Fruit fly (Drosophila melanogaster): Measurements from ENCODE around the gene Ptp10D.
A peak's percentile ranks its signal among the peaks of the same experiment; 100 is the strongest.

Ptp10D gene

dm6 chrX:11621866-11622648 is at the start of gene Ptp10D:
Gene Ptp10D, plus strand, starts transcription at chrX:11622015.
- TF ChIP-seq Jra (GFP tag; optimal IDR thresholded peaks at IDR 0.05) (no peak), Vsx2 (GFP tag; optimal IDR thresholded peaks at IDR 0.05; ENCODE audit: partially characterized antibody) (no peak), dmrt93B (GFP tag; optimal IDR thresholded peaks at IDR 0.05) (no peak), foxo (GFP tag; optimal IDR thresholded peaks at IDR 0.05) (no peak), rgr (GFP tag; optimal IDR thresholded peaks at IDR 0.05) (no peak), Abd-B (GFP tag; optimal IDR thresholded peaks at IDR 0.05) (no peak), Hr83 (GFP tag; optimal IDR thresholded peaks at IDR 0.05; ENCODE audit: poor library complexity, severe bottlenecking) (peak; percentile 75), Hnf4 (GFP tag; optimal IDR thresholded peaks at IDR 0.05) (peak; percentile 42), woc (GFP tag; optimal IDR thresholded peaks at IDR 0.05) (no peak), psq (GFP tag; optimal IDR thresholded peaks at IDR 0.05) (peak; percentile 22), h (GFP tag; optimal IDR thresholded peaks at IDR 0.05) (peak; percentile 88), pan (optimal IDR thresholded peaks at IDR 0.05) (no peak), brk (GFP tag; optimal IDR thresholded peaks at IDR 0.05) (no peak), Dfd (GFP tag; optimal IDR thresholded peaks at IDR 0.05) (peak; percentile 28), fru (GFP tag; optimal IDR thresholded peaks at IDR 0.05) (no peak), sage (GFP tag; optimal IDR thresholded peaks at IDR 0.05) (no peak), dl (GFP tag; optimal IDR thresholded peaks at IDR 0.05; ENCODE audit: insufficient read depth in 1 of 2, partially characterized antibody in 2 of 2) (peak in 1 of 2 experiments; percentile 4), CrebA (GFP tag; optimal IDR thresholded peaks at IDR 0.05; ENCODE audit: borderline replicate concordance) (no peak), CG9705 (GFP tag; optimal IDR thresholded peaks at IDR 0.05) (no peak), Mio (GFP tag; optimal IDR thresholded peaks at IDR 0.05) (no peak), Myc (optimal IDR thresholded peaks at IDR 0.05) (no peak), sv (GFP tag; optimal IDR thresholded peaks at IDR 0.05) (peak; percentile 1), jim (GFP tag; optimal IDR thresholded peaks at IDR 0.05) (peak; percentile 34), OdsH (GFP tag; optimal IDR thresholded peaks at IDR 0.05) (peak; percentile 12), HLH106 (tag; optimal IDR thresholded peaks at IDR 0.05) (no peak), Sp1 (GFP tag; optimal IDR thresholded peaks at IDR 0.05) (peak; percentile 22), lola (GFP tag; optimal IDR thresholded peaks at IDR 0.05) (no peak), CG32264 (GFP tag; optimal IDR thresholded peaks at IDR 0.05) (no peak), usp (GFP tag; optimal IDR thresholded peaks at IDR 0.05) (no peak), tai (GFP tag; optimal IDR thresholded peaks at IDR 0.05) (no peak), Rel (GFP tag; optimal IDR thresholded peaks at IDR 0.05) (no peak), Rel (tag; optimal IDR thresholded peaks at IDR 0.05) (peak; percentile 10), dsf (GFP tag; optimal IDR thresholded peaks at IDR 0.05; ENCODE audit: borderline replicate concordance) (no peak), Hr78 (GFP tag; optimal IDR thresholded peaks at IDR 0.05) (no peak), Dif (GFP tag; optimal IDR thresholded peaks at IDR 0.05; ENCODE audit: partially characterized antibody) (no peak), ey (GFP tag; optimal IDR thresholded peaks at IDR 0.05) (no peak)

- no peak for TF ChIP-seq brk (GFP tag; optimal IDR thresholded peaks at IDR 0.05)
- TF ChIP-seq rgr (GFP tag; optimal IDR thresholded peaks at IDR 0.05) = peak; percentile 1
- TF ChIP-seq HLH106 (tag; optimal IDR thresholded peaks at IDR 0.05) = peak; percentile 19
- TF ChIP-seq N (GFP tag; optimal IDR thresholded peaks at IDR 0.05) = no peak
- TF ChIP-seq br (GFP tag; optimal IDR thresholded peaks at IDR 0.05) = no peak
- TF ChIP-seq Jra (GFP tag; optimal IDR thresholded peaks at IDR 0.05) = no peak
- no peak for TF ChIP-seq tai (GFP tag; optimal IDR thresholded peaks at IDR 0.05)
- TF ChIP-seq dl (GFP tag; optimal IDR thresholded peaks at IDR 0.05; ENCODE audit: insufficient read depth in 1 of 2, partially characterized antibody in 2 of 2) = no peak
- no peak for TF ChIP-seq Hr78 (GFP tag; optimal IDR thresholded peaks at IDR 0.05)
- no peak for TF ChIP-seq psq (GFP tag; optimal IDR thresholded peaks at IDR 0.05)
- TF ChIP-seq usp (GFP tag; optimal IDR thresholded peaks at IDR 0.05) = no peak
- TF ChIP-seq Dfd (GFP tag; optimal IDR thresholded peaks at IDR 0.05) = no peak
- no peak for TF ChIP-seq jim (GFP tag; optimal IDR thresholded peaks at IDR 0.05)
- no peak for TF ChIP-seq OdsH (GFP tag; optimal IDR thresholded peaks at IDR 0.05)
- no peak for TF ChIP-seq dmrt93B (GFP tag; optimal IDR thresholded peaks at IDR 0.05)
- no peak for TF ChIP-seq h (GFP tag; optimal IDR thresholded peaks at IDR 0.05)
- TF ChIP-seq sv (GFP tag; optimal IDR thresholded peaks at IDR 0.05) = no peak
- no peak for TF ChIP-seq dsf (GFP tag; optimal IDR thresholded peaks at IDR 0.05; ENCODE audit: borderline replicate concordance)
- TF ChIP-seq foxo (GFP tag; optimal IDR thresholded peaks at IDR 0.05) = peak in 1 of 2 experiments; percentile 40
- TF ChIP-seq Myc (optimal IDR thresholded peaks at IDR 0.05) = peak; percentile 58
- no peak for TF ChIP-seq CrebA (GFP tag; optimal IDR thresholded peaks at IDR 0.05; ENCODE audit: borderline replicate concordance)
- no peak for TF ChIP-seq pan (optimal IDR thresholded peaks at IDR 0.05)
- TF ChIP-seq fru (GFP tag; optimal IDR thresholded peaks at IDR 0.05) = no peak
- no peak for TF ChIP-seq Hr83 (GFP tag; optimal IDR thresholded peaks at IDR 0.05; ENCODE audit: poor library complexity, severe bottlenecking)
- TF ChIP-seq woc (GFP tag; optimal IDR thresholded peaks at IDR 0.05) = peak; percentile 21
- no peak for TF ChIP-seq lola (GFP tag; optimal IDR thresholded peaks at IDR 0.05)
- no peak for TF ChIP-seq CG9705 (GFP tag; optimal IDR thresholded peaks at IDR 0.05)
- TF ChIP-seq GATAd (GFP tag; optimal IDR thresholded peaks at IDR 0.05) = no peak
- no peak for TF ChIP-seq Rel (GFP tag; optimal IDR thresholded peaks at IDR 0.05)
- TF ChIP-seq Rel (tag; optimal IDR thresholded peaks at IDR 0.05) = no peak
- TF ChIP-seq Mio (GFP tag; optimal IDR thresholded peaks at IDR 0.05) = no peak
- TF ChIP-seq Hnf4 (GFP tag; optimal IDR thresholded peaks at IDR 0.05) = no peak
- TF ChIP-seq Sp1 (GFP tag; optimal IDR thresholded peaks at IDR 0.05) = peak; percentile 19
- no peak for TF ChIP-seq CG32264 (GFP tag; optimal IDR thresholded peaks at IDR 0.05)
- TF ChIP-seq Vsx2 (GFP tag; optimal IDR thresholded peaks at IDR 0.05; ENCODE audit: partially characterized antibody) = no peak
- TF ChIP-seq ey (GFP tag; optimal IDR thresholded peaks at IDR 0.05) = no peak
- no peak for TF ChIP-seq Dif (GFP tag; optimal IDR thresholded peaks at IDR 0.05; ENCODE audit: partially characterized antibody)
- TF ChIP-seq Abd-B (GFP tag; optimal IDR thresholded peaks at IDR 0.05) = no peak
- TF ChIP-seq sage (GFP tag; optimal IDR thresholded peaks at IDR 0.05) = no peak
These were observed 49.4 kb upstream of the Ptp10D start, which contains the start of the genes Kmn1 and Reepl1 for dm6 chrX:11572270-11572914. Gene Kmn1, minus strand, starts transcription at chrX:11572442. Gene Reepl1, plus strand, starts transcription at chrX:11572707.
